Worm (Caenorhabditis elegans) whole organism, dauer: Measurements from ENCODE around the gene gpch-1.

ENCODE experiments used
- unc-62 ChIP-seq: sonication (generic microtip); optimal IDR thresholded peaks from 2 replicates; lab custom pipeline; 2017; ENCODE audit warnings: missing biosample characterization, missing genetic modification reagents, missing genetic modification characterization

gpch-1 gene

DNA sequence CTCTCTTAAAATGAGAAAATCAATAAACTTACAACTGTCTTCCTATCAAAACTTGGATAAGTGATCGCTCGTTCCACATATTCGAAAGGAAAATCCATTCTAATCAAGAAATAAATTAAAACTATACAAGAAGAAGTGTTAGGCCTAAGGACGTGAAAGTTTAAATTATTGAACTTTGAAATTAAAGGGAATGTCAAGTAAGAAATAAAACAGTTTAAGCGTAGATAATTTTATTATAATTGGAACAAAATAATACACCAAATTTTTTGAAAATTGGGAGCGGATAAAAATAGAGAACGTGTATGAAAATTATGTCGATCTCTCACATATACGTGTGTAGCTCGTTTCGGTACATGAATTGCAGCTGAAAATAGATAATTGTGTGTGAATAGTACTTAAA is 21.1 kb downstream of the gpch-1 start, which contains the start of gene C28A5.6:
C28A5.6 (minus strand) TSS at position 101 of the 400 bp plus-strand sequence.
- no peak for TF ChIP-seq unc-62 (GFP tag; lab: Kevin White, UChicago)

DNA sequence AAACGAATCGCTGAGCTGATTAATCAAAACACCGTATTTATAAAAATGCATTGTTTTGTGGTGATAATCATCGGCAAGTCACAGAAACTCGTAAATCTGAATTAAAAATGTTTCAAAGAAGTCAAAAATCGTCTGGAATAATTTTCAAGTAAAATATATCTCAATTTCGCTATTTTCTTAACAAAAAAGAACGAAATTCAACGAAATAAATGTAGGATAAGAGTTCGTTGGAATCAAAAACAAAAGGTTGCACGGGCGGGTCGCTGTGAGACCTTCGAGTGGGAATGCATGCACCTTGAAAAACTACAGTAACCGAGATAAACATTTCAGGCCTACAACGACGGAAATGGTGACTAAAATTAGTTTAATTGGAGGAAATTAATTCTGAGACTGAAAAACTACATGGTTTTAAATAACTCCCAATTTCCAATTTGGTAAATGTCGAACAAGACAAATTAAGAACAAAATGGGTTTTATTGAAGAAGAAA is 26.0 kb downstream of the gpch-1 start, which contains the start of gene C28A5.1:
C28A5.1 (minus strand) TSS at position 51 of the 488 bp plus-strand sequence.
- no peak for TF ChIP-seq unc-62 (GFP tag; lab: Kevin White, UChicago)

DNA sequence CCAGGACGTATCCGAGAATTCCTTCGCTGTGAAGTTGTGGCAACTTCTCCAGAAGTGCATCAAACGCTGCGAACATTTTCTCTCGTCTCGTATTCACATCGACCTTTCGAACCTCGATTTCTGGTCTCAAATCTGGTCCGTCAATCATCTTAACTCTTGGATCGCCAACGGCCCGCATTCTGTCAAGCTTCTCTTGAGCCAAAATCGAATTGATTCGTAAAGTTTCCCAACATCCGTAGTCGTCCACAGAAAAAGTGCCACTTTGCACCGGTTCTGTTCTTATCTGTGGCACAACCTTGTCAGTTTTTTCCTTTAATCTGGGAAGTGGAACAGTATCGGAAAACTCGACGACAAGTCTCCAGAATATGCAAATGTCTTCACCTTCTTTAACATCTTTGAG is 26.9 kb downstream of the gpch-1 start:
- no peak for TF ChIP-seq unc-62 (GFP tag; lab: Kevin White, UChicago)

DNA sequence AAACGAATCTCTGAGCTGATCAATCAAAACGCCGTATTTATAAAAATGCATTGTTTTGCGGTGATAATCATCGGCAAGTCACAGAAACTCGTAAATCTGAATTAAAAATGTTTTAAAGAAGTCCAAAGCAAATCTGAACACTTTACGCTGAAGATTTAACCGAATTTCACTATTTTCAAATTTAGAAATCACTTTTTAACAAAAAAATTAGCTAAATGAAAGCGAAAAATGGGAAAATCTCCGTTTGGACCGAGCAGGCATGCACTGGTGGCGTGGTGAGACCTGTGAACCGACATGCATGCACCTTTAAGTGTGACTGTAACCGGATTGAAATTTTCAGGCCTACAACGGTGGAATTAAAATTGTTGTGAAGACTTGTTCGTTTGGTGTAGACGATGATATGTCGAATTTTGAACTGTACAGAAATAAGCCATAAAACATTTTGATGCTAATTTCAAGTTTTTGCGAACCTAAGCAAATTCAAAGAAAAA is 31.2 kb downstream of the gpch-1 start, which contains the start of gene C28A5.2:
C28A5.2 (minus strand) TSS at position 51 of the 491 bp plus-strand sequence.
- TF ChIP-seq unc-62 (GFP tag; lab: Kevin White, UChicago), result no peak

DNA sequence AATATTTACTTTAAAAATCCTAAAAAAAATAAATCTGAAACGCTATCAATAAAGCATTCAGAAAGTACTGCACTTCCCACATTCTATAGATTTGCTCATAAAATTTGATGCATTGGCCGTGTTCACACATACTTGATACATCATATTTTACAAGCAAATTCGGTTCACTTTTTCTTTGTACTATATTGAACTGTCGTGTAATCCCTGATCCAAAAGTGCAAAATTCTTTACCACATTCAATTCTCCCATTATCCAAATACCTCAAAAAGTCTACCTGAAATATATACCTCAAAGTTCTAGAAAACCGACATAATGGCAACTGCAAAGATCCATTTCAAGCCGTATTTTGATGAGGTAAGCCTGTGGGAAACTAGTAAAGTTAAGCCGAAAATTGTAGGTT is 33.4 kb downstream of the gpch-1 start, which contains the start of gene nex-3:
nex-3 (plus strand) TSS at position 301 of the 400 bp plus-strand sequence.
- TF ChIP-seq unc-62 (GFP tag; lab: Kevin White, UChicago), result no peak

DNA sequence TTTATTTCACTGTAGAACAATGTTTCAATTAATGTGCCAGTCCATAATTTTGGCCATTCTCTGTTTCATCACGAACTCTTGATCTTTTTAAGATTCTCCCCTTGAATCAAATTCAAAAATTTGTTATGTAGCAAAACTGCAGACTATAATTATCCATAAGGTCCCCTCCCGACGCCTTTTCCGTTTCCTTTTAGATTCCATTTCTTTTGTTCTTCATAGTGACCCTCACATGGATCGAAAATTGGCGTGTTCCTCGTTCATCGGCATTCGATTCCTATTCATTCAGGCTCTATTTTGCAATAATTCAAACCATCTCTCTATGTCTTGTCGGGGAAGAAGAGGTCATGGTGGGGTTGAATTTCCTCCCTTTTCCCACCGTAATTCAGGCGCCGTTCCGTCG is 36.1 kb downstream of the gpch-1 start:
- no peak for TF ChIP-seq unc-62 (GFP tag; lab: Kevin White, UChicago)

DNA sequence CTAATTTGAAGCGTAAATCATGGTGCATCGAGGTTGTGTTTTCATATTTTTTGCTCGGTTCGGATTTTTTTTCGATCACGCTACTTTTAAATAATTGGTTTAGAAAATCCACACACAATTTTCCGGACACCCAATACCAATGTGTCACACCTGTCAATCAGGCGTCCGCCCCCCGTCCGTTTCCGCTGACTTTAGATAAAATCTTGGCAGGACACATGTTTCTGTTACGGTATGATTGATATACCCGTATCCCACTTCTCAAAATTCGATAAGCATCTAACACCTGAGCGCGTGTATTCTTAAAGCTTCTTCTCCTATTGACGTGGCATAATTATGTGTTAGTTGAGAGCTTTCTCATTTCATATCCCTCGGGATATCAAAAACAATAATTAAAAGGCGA is 39.7 kb downstream of the gpch-1 start:
- TF ChIP-seq unc-62 (GFP tag; lab: Kevin White, UChicago), result no peak

DNA sequence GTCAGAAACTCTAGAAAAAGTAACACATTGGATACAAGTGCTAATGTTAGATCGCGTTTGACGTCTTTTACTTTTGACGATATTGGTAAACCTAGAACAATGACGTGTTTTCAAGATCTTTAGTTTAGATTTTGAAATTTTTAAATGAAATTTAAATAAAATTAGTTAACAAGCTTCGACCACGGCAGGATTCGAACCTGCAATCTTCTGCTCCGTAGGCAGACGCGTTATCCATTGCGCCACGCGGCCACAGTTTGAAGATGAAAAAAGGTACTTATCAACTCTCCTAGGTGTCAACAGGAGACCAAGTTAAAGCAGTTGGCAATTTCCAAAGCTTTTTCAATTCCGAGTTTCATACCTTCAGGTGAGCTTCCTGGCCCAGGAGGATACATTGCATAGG is 41.0 kb downstream of the gpch-1 start:
- TF ChIP-seq unc-62 (GFP tag; lab: Kevin White, UChicago), result no peak

DNA sequence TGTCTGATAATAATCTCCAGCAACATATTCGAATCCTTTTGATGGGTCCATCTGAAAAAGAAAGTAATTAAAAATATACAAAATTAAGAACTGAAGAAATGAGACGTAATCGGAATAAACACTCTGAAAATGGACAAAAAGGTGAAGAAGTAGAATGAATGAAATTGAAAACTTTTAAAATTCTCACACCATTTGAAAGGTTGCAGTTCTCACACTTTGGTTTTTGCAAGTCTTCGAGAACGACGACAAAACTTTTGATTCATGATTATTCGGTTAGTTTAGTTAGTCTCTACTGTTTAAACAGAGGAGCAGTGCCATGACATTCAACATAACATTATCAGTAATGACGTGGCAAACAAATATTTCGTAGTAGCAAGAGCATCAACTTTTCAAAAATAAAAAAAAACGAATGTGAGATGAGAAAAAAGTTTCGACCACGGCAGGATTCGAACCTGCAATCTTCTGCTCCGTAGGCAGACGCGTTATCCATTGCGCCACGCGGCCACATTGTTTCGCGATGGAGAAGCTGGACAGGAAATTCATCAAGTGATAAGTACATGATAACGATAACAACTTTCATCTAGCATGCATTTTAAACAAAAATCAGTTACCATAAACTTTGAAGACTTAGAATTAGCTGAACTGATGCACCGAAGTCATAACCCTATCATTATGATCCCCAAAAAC is 41.7 kb downstream of the gpch-1 start, which contains the start of gene ceh-43:
ceh-43 (minus strand) TSS at position 51 of the 687 bp plus-strand sequence.
- no peak for TF ChIP-seq unc-62 (GFP tag; lab: Kevin White, UChicago)

DNA sequence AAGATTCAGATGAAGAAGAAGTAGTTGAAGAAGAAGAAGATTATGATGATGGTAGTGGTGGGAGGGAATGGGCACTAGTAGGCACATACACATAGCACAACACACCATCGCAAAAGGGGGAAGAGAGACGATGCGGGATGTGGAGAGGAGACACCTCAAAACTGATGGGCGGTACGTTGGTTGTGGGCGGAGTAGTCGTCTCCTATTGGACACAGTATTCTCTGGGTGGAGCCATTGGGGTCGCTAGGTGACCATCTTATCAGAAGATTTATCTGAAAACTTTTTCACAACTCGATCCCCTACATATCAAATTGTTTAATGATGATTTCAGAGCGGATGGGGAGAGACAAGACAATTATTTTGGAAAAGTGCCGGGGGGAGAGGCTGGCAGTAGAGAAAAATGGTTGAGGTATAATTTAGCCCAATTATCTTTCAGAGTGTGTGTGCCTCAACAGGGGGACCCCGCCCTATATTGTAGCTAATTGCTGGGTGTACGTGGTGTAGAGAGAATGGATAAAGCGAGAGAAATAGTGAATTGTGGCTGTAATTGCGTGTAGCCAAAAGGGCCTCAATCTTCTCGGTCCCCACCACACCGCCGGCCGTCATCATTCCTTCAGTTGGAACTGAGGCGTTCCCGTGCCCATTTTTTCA is 42.5 kb downstream of the gpch-1 start:
- TF ChIP-seq unc-62 (GFP tag; lab: Kevin White, UChicago), result no peak

DNA sequence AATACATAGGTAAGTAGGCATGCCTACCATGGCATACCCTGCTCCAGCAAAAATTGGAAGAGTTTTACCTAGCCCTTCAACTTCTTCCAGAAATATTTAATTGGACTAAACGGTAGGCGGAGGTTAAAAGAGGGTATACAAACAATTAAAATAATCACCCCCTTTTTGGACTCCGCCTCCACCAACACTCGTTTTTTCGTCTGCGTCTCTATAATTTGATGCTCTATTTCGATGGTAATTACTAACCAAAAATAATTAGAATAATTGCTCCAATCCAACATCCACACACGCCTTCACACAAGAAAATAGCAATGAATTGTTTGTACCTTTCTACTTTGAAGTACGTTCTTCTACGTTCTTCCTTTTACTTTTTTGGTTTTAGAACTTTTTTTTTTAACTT is 44.4 kb downstream of the gpch-1 start:
- no peak for TF ChIP-seq unc-62 (GFP tag; lab: Kevin White, UChicago)

DNA sequence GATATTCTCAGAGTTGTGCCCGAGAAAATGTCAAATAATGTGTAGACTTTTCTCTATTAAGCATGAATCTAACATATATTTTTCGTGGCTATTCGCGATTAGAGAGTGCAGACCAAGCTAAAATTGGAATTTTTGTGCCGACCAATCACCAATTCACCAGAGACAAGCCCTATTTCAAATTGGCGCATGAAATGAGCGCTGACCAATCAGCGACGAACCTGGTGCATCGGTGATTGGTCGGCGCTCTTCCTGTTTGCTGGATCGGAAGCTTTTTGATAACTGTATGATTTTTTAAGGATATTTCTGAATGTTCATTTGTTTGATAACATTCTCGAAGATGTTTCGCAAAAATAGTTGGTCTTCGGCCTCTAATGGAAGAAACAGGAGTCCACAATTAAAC is 45.0 kb downstream of the gpch-1 start:
- TF ChIP-seq unc-62 (GFP tag; lab: Kevin White, UChicago), result no peak

DNA sequence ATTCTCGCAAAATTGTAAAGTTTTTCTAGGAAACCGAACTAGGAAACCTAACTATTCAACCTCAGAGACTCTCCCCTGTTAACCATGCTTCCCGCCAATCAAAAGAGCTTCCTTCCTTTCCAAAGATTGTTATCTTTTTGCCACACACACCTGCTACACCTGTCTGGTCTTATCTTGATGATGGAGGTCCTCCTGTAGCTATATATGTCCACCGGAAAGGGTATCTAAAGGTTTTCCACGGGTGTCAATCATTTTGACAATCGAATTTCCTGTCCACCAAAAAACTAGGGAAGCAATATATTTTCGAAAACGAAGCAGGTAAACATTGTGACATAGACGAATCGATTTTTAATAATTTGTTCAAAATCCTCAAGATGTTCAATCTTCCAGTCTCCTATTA is 45.4 kb downstream of the gpch-1 start:
- no peak for TF ChIP-seq unc-62 (GFP tag; lab: Kevin White, UChicago)

DNA sequence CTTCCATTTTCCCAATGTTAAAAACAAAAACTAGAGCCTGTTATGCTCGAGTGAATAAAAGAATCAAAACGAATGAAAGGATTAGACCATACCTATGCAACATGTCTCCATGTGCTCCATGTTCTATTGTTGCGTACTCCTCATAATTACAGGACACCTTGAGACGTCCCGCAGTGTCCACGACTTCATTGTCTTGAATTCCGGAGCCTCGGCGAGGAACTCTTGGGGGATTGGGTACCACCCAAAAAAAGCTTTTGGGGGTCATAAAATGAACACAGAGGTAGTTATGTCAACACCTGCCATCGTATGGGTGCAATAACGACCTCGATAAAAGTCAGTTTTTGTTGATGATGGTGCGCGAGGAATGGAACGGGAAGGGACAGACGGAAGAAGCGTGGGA is 46.6 kb downstream of the gpch-1 start:
- TF ChIP-seq unc-62 (GFP tag; lab: Kevin White, UChicago), result no peak

DNA sequence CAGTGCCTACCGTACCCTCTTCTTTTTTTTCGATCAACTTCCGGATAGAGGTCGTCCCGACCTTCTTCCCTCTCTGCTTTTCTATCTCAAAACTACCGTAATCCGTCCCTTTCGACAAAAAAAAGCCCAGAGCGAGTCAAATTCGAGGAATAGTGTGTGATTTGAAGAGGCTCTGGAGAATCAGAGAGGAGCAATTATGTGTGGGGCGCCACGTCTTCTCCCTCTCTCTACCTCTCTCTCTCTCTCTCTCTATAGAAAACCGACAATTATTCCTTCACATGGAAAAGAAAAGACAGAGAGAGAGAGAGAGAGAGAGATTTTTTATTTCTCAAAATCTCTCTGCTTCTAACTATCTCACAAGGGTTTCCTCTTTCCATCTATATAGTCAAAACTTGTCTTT is 48.2 kb downstream of the gpch-1 start:
- TF ChIP-seq unc-62 (GFP tag; lab: Kevin White, UChicago), result no peak

DNA sequence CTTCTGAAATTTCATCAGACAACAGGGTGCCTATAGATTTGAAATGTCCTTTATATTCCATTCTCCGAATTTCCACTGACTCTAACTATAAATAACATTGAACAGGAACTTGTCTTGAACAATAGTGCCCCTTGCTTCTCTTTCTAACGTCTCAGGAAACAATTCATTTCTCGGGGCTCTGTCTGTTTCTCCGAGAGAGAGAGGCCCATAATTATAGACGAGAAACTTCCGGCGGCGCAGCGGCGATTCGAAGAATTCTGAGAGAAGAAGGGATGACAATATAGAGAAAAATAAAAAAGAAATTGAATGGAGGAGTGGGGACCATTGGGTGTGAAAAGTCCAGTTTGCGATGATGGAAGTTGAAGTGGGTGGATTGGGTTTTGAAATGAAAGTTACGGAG is 51.9 kb downstream of the gpch-1 start:
- TF ChIP-seq unc-62 (GFP tag; lab: Kevin White, UChicago), result no peak
